Worm (Caenorhabditis elegans) whole organism, mixed stage, embryonic: ENCODE results near the gene irld-62.

Source experiments
- sptf-1 ChIP-seq: sonication (generic microtip); optimal IDR thresholded peaks from 2 replicates; lab custom pipeline; 2017; ENCODE audit warnings: mild to moderate bottlenecking, missing genetic modification characterization, moderate library complexity, missing compliant biosample characterization
- unc-62 ChIP-seq: fragments of 150-350 bp; optimal IDR thresholded peaks from 2 replicates; lab custom pipeline; 2014; ENCODE audit warnings: missing biosample characterization, missing genetic modification reagents, missing genetic modification characterization

- no peak for TF ChIP-seq sptf-1
- TF ChIP-seq unc-62, result no peak
Observed at ce11 chrV:15341404-15341803, 30.5 kb downstream of the irld-62 start, which contains the start of gene clec-229.
